Worm (Caenorhabditis elegans): ENCODE measurements around the gene zfp-2.

zfp-2 gene

ce11 chrII:9603419-9603818, 46.0 kb downstream of the zfp-2 start (continued):
- peak; percentile 73 to 79 for TF ChIP-seq let-607 (tag; optimal IDR thresholded peaks at IDR 0.05)
- TF ChIP-seq let-526 (GFP tag; IDR thresholded peaks at IDR 0.05): peak; percentile 93
- TF ChIP-seq somi-1 (GFP tag; optimal IDR thresholded peaks at IDR 0.05): peak; percentile 96
- TF ChIP-seq repo-1 (tag; optimal IDR thresholded peaks at IDR 0.05): no peak
- no peak for TF ChIP-seq hlh-12 (tag; optimal IDR thresholded peaks at IDR 0.05)
- peak; percentile 57; the same call in 1 of the 2 replicates for TF ChIP-seq ekl-4 (GFP tag; IDR thresholded peaks at IDR 0.05)
- no peak for TF ChIP-seq D2030.7 (GFP tag; IDR thresholded peaks at IDR 0.05)
- no peak for TF ChIP-seq ceh-40 (GFP tag; IDR thresholded peaks at IDR 0.05)
- no peak for TF ChIP-seq hlh-26 (GFP tag; conservative IDR thresholded peaks at IDR 0.05)
- peak; percentile 87 for TF ChIP-seq madf-10 (tag; optimal IDR thresholded peaks at IDR 0.05)
- no peak for TF ChIP-seq him-1 (tag; optimal IDR thresholded peaks at IDR 0.05)
- TF ChIP-seq rpc-1 (optimal IDR thresholded peaks at IDR 0.05): no peak
- no peak for TF ChIP-seq rpc-1 (tag; optimal IDR thresholded peaks at IDR 0.05)
- no peak for TF ChIP-seq aptf-2 (GFP tag; conservative IDR thresholded peaks at IDR 0.05)
- no peak for TF ChIP-seq bed-2 (GFP tag; IDR thresholded peaks at IDR 0.05)
- no peak for TF ChIP-seq nhr-120 (GFP tag; IDR thresholded peaks at IDR 0.05)
- TF ChIP-seq zim-3 (tag; optimal IDR thresholded peaks at IDR 0.05): no peak
- TF ChIP-seq tbp1 (GFP tag; optimal IDR thresholded peaks at IDR 0.05): peak; percentile 67
- peak; percentile 60 for TF ChIP-seq mcd-1 (GFP tag; IDR thresholded peaks at IDR 0.05)
- TF ChIP-seq lin-35 (GFP tag; optimal IDR thresholded peaks at IDR 0.05): peak in 1 of 3 experiments; percentile 63
- no peak for TF ChIP-seq lsy-27 (tag; optimal IDR thresholded peaks at IDR 0.05; ENCODE audit: borderline replicate concordance, insufficient read depth)
- TF ChIP-seq egl-18 (GFP tag; IDR thresholded peaks at IDR 0.05): no peak
- TF ChIP-seq gei-17 (GFP tag; optimal IDR thresholded peaks at IDR 0.05): peak; percentile 54
- no peak for TF ChIP-seq aptf-3 (GFP tag; IDR thresholded peaks at IDR 0.05)
- no peak for TF ChIP-seq nhr-27 (tag; optimal IDR thresholded peaks at IDR 0.05)
- no peak for TF ChIP-seq cebp-2 (GFP tag; IDR thresholded peaks at IDR 0.05)
- peak; percentile 90 for TF ChIP-seq K11D2.4 (GFP tag; IDR thresholded peaks at IDR 0.05)
- TF ChIP-seq C17E4.6 (GFP tag; IDR thresholded peaks at IDR 0.05): no peak
- no peak for TF ChIP-seq ceh-100 (GFP tag; IDR thresholded peaks at IDR 0.05)
- TF ChIP-seq attf-3 (GFP tag; conservative IDR thresholded peaks at IDR 0.05): peak; percentile 47; the same call in 1 of the 2 replicates
- no peak for TF ChIP-seq tbx-9 (tag; optimal IDR thresholded peaks at IDR 0.05; ENCODE audit: borderline replicate concordance)
- peak; percentile 94 for TF ChIP-seq lin-40 (tag; optimal IDR thresholded peaks at IDR 0.05)
- TF ChIP-seq snpc-4 (GFP tag; optimal IDR thresholded peaks at IDR 0.05): peak; percentile 16
- TF ChIP-seq snpc-4 (tag; optimal IDR thresholded peaks at IDR 0.05): peak in 3 of 4 experiments; percentile 57 to 65 (median 60)
- no peak for TF ChIP-seq F57C9.4 (tag; optimal IDR thresholded peaks at IDR 0.05)
- TF ChIP-seq ceh-27 (GFP tag; optimal IDR thresholded peaks at IDR 0.05): peak; percentile 93
- peak; percentile 61; the same call in 1 of the 2 replicates for TF ChIP-seq C06A6.2 (GFP tag; conservative IDR thresholded peaks at IDR 0.05)
- TF ChIP-seq mel-28 (tag; optimal IDR thresholded peaks at IDR 0.05; ENCODE audit: borderline replicate concordance): no peak
- peak; percentile 80 for TF ChIP-seq ztf-26 (tag; optimal IDR thresholded peaks at IDR 0.05)
- TF ChIP-seq Y67H2A.10 (GFP tag; conservative IDR thresholded peaks at IDR 0.05): no peak
- peak; percentile 69 for TF ChIP-seq lin-54 (GFP tag; optimal IDR thresholded peaks at IDR 0.05)
- TF ChIP-seq attf-5 (GFP tag; optimal IDR thresholded peaks at IDR 0.05): peak; percentile 91
- peak; percentile 85 for TF ChIP-seq nfyb-1 (GFP tag; IDR thresholded peaks at IDR 0.05)
- TF ChIP-seq B0336.3 (GFP tag; IDR thresholded peaks at IDR 0.05): peak; percentile 89
- TF ChIP-seq Y56A3A.18 (GFP tag; IDR thresholded peaks at IDR 0.05): 0 out of 2 replicates have a peak, but pooled peaks have one; percentile 52
- TF ChIP-seq snpc-1.3 (tag; optimal IDR thresholded peaks at IDR 0.05; ENCODE audit: insufficient read depth): peak; percentile 12
- peak; percentile 90 for TF ChIP-seq ztf-22 (GFP tag; optimal IDR thresholded peaks at IDR 0.05)
- no peak for TF ChIP-seq hrde-1 (tag; optimal IDR thresholded peaks at IDR 0.05; ENCODE audit: borderline replicate concordance)
- TF ChIP-seq akir-1 (GFP tag; optimal IDR thresholded peaks at IDR 0.05): no peak
